Worm (Caenorhabditis elegans): Measurements from ENCODE around the gene F49C12.4.

The F49C12.4 gene

ce11 chrIV:9258547-9258946, 45.3 kb downstream of the F49C12.4 start:
- TF ChIP-seq klf-2 (GFP tag; conservative IDR thresholded peaks at IDR 0.05) (no peak), ref-1 (GFP tag; conservative IDR thresholded peaks at IDR 0.05) (no peak), ztf-29 (GFP tag; IDR thresholded peaks at IDR 0.05) (no peak), T22C8.4 (GFP tag; IDR thresholded peaks at IDR 0.05) (no peak), tab-1 (GFP tag; IDR thresholded peaks at IDR 0.05) (no peak), flt-1 (GFP tag; IDR thresholded peaks at IDR 0.05) (no peak), ztf-23 (GFP tag; IDR thresholded peaks at IDR 0.05) (no peak), med-1 (GFP tag; optimal IDR thresholded peaks at IDR 0.05; ENCODE audit: insufficient read depth) (no peak), cog-1 (tag; optimal IDR thresholded peaks at IDR 0.05) (no peak)

- no peak for TF ChIP-seq ztf-23 (GFP tag; IDR thresholded peaks at IDR 0.05)
Observed at ce11 chrIV:9256865-9257264, 47.0 kb downstream of the F49C12.4 start.

ce11 chrIV:9256017-9256416, 47.9 kb downstream of the F49C12.4 start, which contains the start of gene Y11D7A.9:
TSS of gene Y11D7A.9 (minus strand) at chrIV:9256117.
- no peak for TF ChIP-seq T22C8.4 (GFP tag; IDR thresholded peaks at IDR 0.05)
- no peak for TF ChIP-seq ztf-23 (GFP tag; IDR thresholded peaks at IDR 0.05)
- TF ChIP-seq flt-1 (GFP tag; IDR thresholded peaks at IDR 0.05), result no peak
- no peak for TF ChIP-seq ztf-29 (GFP tag; IDR thresholded peaks at IDR 0.05)

All from whole organism, midembryonic.